Worm (Caenorhabditis elegans) whole organism, L3 larva: ENCODE measurements around the gene sna-1.

ENCODE experiments used
- aly-2 ChIP-seq: fragments of 150-350 bp; optimal IDR thresholded peaks from 2 replicates; lab custom pipeline; 2014; ENCODE audit warnings: missing biosample characterization, missing genetic modification characterization
- lin-15B ChIP-seq: fragments of 150-350 bp; optimal IDR thresholded peaks from 2 replicates; lab custom pipeline; 2014; ENCODE audit warnings: missing biosample characterization, missing genetic modification characterization
- pqm-1 ChIP-seq: fragments of 150-350 bp; optimal IDR thresholded peaks from 2 replicates; lab custom pipeline; 2017; ENCODE audit warnings: missing biosample characterization, missing genetic modification characterization, inconsistent platforms
- unc-62 ChIP-seq: fragments of 150-350 bp; sonication (generic microtip); optimal IDR thresholded peaks from 4 replicates; lab custom pipeline; 2014; ENCODE audit warnings: missing biosample characterization, missing genetic modification reagents, missing genetic modification characterization

DNA sequence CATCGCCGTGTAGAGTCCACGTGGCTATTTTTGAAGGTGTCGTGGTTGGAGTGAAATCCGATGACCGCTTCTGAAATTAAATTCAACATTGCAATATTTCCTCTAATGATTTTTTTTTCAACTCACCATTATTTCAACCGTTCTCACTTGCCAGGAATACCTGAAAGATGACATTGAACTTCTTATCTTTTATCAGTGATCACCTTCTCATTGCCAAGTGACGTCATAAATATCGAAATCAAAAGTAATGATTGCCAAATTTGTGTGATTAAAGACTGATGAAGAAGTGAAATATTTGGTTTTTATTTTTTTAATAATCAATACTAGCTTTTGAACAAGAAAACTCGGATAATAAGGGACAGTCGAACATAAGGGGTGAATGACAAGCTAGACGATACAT is 3.7 kb downstream of the sna-1 start, which contains the start of gene W02F12.4:
- TF ChIP-seq lin-15B (tag; lab: Kevin White, UChicago) (no peak), unc-62 (GFP tag; lab: Kevin White, UChicago) (no peak), aly-2 (no peak), pqm-1 (tag; lab: Kevin White, UChicago) (peak; percentile 65)
